Worm (Caenorhabditis elegans) whole organism, early embryonic: ENCODE results near the gene F56C3.7.
"Not testable (repeated sequence)": the region's sequence is repeated elsewhere in the genome, so short reads cannot be mapped to it uniquely, and the experiment has no call there.

ENCODE experiments used
- ama-1 ChIP-seq: fragments of 150-350 bp; optimal IDR thresholded peaks from 2 replicates; lab custom pipeline; 2014
- tra-4 ChIP-seq: sonication (generic microtip); optimal IDR thresholded peaks from 2 replicates; lab custom pipeline; 2017; ENCODE audit warnings: missing genetic modification characterization, missing compliant biosample characterization

DNA sequence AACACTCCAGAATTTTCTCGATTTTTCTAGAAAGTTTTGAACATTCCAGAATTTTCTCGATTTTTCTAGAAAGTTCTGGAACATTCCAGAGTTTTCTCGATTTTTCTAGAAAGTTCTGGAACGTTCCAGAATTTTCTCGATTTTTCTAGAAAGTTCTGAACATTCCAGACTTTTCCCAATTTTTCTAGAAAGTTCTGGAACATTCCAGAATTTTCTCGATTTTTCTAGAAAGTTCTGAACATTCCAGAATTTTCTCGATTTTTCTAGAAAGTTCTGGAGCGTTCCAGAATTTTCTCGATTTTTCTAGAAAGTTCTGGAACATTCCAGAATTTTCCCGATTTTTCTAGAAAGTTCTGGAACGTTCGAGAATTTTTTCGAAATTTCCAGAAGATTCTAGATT is 4.5 kb upstream of the F56C3.7 start:
- TF ChIP-seq ama-1 (lab: Kevin White, UChicago); tra-4 (tag; lab: Kevin White, UChicago): not testable (repeated sequence)
